Fruit fly (Drosophila melanogaster): ENCODE measurements around the gene CG14015.

Gene CG14015

dm6 chr2L:5492924-5493323 lies 46.1 kb downstream of the CG14015 start (continued):
- TF ChIP-seq Hr39 (GFP tag; optimal IDR thresholded peaks at IDR 0.05) (peak; percentile 86), CG16779 (tag; optimal IDR thresholded peaks at IDR 0.05) (no peak), pdm3 (GFP tag; optimal IDR thresholded peaks at IDR 0.05) (peak; percentile 54), CG8632 (GFP tag; optimal IDR thresholded peaks at IDR 0.05) (peak; percentile 41), ss (GFP tag; optimal IDR thresholded peaks at IDR 0.05) (peak; percentile 37 to 53), fd59A (GFP tag; optimal IDR thresholded peaks at IDR 0.05) (peak; percentile 48), dac (GFP tag; optimal IDR thresholded peaks at IDR 0.05) (no peak), CG8319 (GFP tag; optimal IDR thresholded peaks at IDR 0.05) (peak; percentile 34), Eip93F (GFP tag; optimal IDR thresholded peaks at IDR 0.05) (peak; percentile 75), Sox102F (GFP tag; optimal IDR thresholded peaks at IDR 0.05) (peak; percentile 84), CG1621 (tag; optimal IDR thresholded peaks at IDR 0.05) (peak; percentile 54)

dm6 chr2L:5491220-5491619 lies 47.8 kb downstream of the CG14015 start:
- no peak for TF ChIP-seq fkh (GFP tag; optimal IDR thresholded peaks at IDR 0.05)
- peak; percentile 42 for TF ChIP-seq Lpt (GFP tag; optimal IDR thresholded peaks at IDR 0.05)
- TF ChIP-seq CG11902 (GFP tag; optimal IDR thresholded peaks at IDR 0.05), result peak; percentile 18
- TF ChIP-seq CG7368 (GFP tag; optimal IDR thresholded peaks at IDR 0.05), result peak; percentile 74
- peak; percentile 80 for TF ChIP-seq CG3919 (GFP tag; optimal IDR thresholded peaks at IDR 0.05)
- peak; percentile 69 for TF ChIP-seq acj6 (GFP tag; optimal IDR thresholded peaks at IDR 0.05)
- peak; percentile 75 for TF ChIP-seq achi (GFP tag; optimal IDR thresholded peaks at IDR 0.05)
- TF ChIP-seq esn (GFP tag; optimal IDR thresholded peaks at IDR 0.05), result peak; percentile 63
- TF ChIP-seq fd85E (GFP tag; optimal IDR thresholded peaks at IDR 0.05), result no peak
- peak; percentile 37 for TF ChIP-seq CG31627 (GFP tag; optimal IDR thresholded peaks at IDR 0.05)
- peak; percentile 77 for TF ChIP-seq Sox14 (GFP tag; optimal IDR thresholded peaks at IDR 0.05)
- TF ChIP-seq CG4318 (GFP tag; optimal IDR thresholded peaks at IDR 0.05), result peak; percentile 42
- TF ChIP-seq CG16779 (tag; optimal IDR thresholded peaks at IDR 0.05), result peak; percentile 62
- peak; percentile 51 for TF ChIP-seq Hr4 (GFP tag; optimal IDR thresholded peaks at IDR 0.05)
- no peak for TF ChIP-seq Smox (GFP tag; optimal IDR thresholded peaks at IDR 0.05)
- TF ChIP-seq CG6792 (GFP tag; optimal IDR thresholded peaks at IDR 0.05), result peak; percentile 67
- TF ChIP-seq CG8632 (GFP tag; optimal IDR thresholded peaks at IDR 0.05), result peak; percentile 43
- TF ChIP-seq CG32006 (GFP tag; optimal IDR thresholded peaks at IDR 0.05), result peak; percentile 75
- TF ChIP-seq Sox102F (GFP tag; optimal IDR thresholded peaks at IDR 0.05), result peak; percentile 30
- peak; percentile 50 for TF ChIP-seq Sox15 (GFP tag; optimal IDR thresholded peaks at IDR 0.05)
- TF ChIP-seq Eip93F (GFP tag; optimal IDR thresholded peaks at IDR 0.05), result no peak
- TF ChIP-seq pdm3 (GFP tag; optimal IDR thresholded peaks at IDR 0.05), result peak; percentile 67
- peak; percentile 56; the same call in 1 of the 2 replicates for TF ChIP-seq CG15336 (GFP tag; IDR thresholded peaks at IDR 0.05)
- peak; percentile 74 for TF ChIP-seq CG3032 (tag; optimal IDR thresholded peaks at IDR 0.05)
- peak; percentile 87 for TF ChIP-seq CG6163 (GFP tag; IDR thresholded peaks at IDR 0.05)
- peak; percentile 81 for TF ChIP-seq CG10669 (GFP tag; optimal IDR thresholded peaks at IDR 0.05)
- TF ChIP-seq CG8119 (GFP tag; IDR thresholded peaks at IDR 0.05), result peak; percentile 75
- TF ChIP-seq net (GFP tag; optimal IDR thresholded peaks at IDR 0.05), result peak; percentile 56
- peak; percentile 61 for TF ChIP-seq dsx (GFP tag; optimal IDR thresholded peaks at IDR 0.05; ENCODE audit: poor library complexity, severe bottlenecking)
- TF ChIP-seq CG8319 (GFP tag; optimal IDR thresholded peaks at IDR 0.05), result peak; percentile 45
- peak; percentile 67 for TF ChIP-seq OdsH (GFP tag; optimal IDR thresholded peaks at IDR 0.05)
- TF ChIP-seq topi (GFP tag; optimal IDR thresholded peaks at IDR 0.05), result peak; percentile 51
- TF ChIP-seq cyc (GFP tag; optimal IDR thresholded peaks at IDR 0.05), result peak; percentile 56
- TF ChIP-seq lz (GFP tag; optimal IDR thresholded peaks at IDR 0.05), result peak; percentile 23
- TF ChIP-seq CG34406 (GFP tag; optimal IDR thresholded peaks at IDR 0.05), result peak; percentile 46
- TF ChIP-seq Ets21C (GFP tag; optimal IDR thresholded peaks at IDR 0.05), result no peak
- peak; percentile 29 for TF ChIP-seq CG6276 (GFP tag; optimal IDR thresholded peaks at IDR 0.05)
- peak; percentile 73 for TF ChIP-seq eg (GFP tag; IDR thresholded peaks at IDR 0.05)
- TF ChIP-seq CG10631 (GFP tag; optimal IDR thresholded peaks at IDR 0.05), result peak; percentile 73
- no peak for TF ChIP-seq Blimp-1 (GFP tag; optimal IDR thresholded peaks at IDR 0.05)
- TF ChIP-seq CG11294 (GFP tag; IDR thresholded peaks at IDR 0.05), result no peak
- TF ChIP-seq fd59A (GFP tag; optimal IDR thresholded peaks at IDR 0.05), result peak; percentile 54
- no peak for TF ChIP-seq CG6854 (GFP tag; optimal IDR thresholded peaks at IDR 0.05)
- TF ChIP-seq Hr39 (GFP tag; optimal IDR thresholded peaks at IDR 0.05), result peak; percentile 58
- TF ChIP-seq Eip75B (GFP tag; optimal IDR thresholded peaks at IDR 0.05), result peak; percentile 76
- TF ChIP-seq CG1621 (tag; optimal IDR thresholded peaks at IDR 0.05), result peak; percentile 79
- peak; percentile 66 to 67 for TF ChIP-seq ss (GFP tag; optimal IDR thresholded peaks at IDR 0.05)
